Worm (Caenorhabditis elegans) whole organism, early embryonic: ENCODE results near the gene F11D11.22.

ENCODE experiments used
- B0310.2 ChIP-seq: sonication (generic microtip); optimal IDR thresholded peaks from 2 replicates; lab custom pipeline; 2016; ENCODE audit warnings: mild to moderate bottlenecking, missing genetic modification characterization, missing compliant biosample characterization
- F13C5.2 ChIP-seq: sonication (generic microtip); optimal IDR thresholded peaks from 2 replicates; lab custom pipeline; 2017; ENCODE audit warnings: mild to moderate bottlenecking, missing genetic modification characterization, inconsistent platforms, missing compliant biosample characterization
- aly-1 ChIP-seq: sonication (generic microtip); optimal IDR thresholded peaks from 2 replicates; lab custom pipeline; 2016; ENCODE audit warnings: missing genetic modification characterization, missing compliant biosample characterization
- ama-1 ChIP-seq: fragments of 150-350 bp; optimal IDR thresholded peaks from 2 replicates; lab custom pipeline; 2014
- ceh-13 ChIP-seq: fragments of 200-800 bp; sonication (Bioruptor generic); optimal IDR thresholded peaks from 2 replicates; lab custom pipeline; 2018; ENCODE audit warnings: mild to moderate bottlenecking, missing genetic modification characterization, missing compliant biosample characterization
- ceh-36 ChIP-seq: sonication (generic microtip); optimal IDR thresholded peaks from 2 replicates; lab custom pipeline; 2016; ENCODE audit warnings: missing genetic modification characterization, inconsistent platforms, missing compliant biosample characterization
- flt-1 ChIP-seq: fragments of 200-800 bp; sonication (Bioruptor generic); IDR thresholded peaks from 2 replicates; pipeline ENCODE4 v1.3.6; 2022; ENCODE audit warnings: missing genetic modification characterization, missing compliant biosample characterization
- hmg-4 ChIP-seq: fragments of 200-800 bp; sonication (Bioruptor generic); optimal IDR thresholded peaks from 2 replicates; lab custom pipeline; 2018; ENCODE audit warnings: mild to moderate bottlenecking, missing genetic modification characterization, missing compliant biosample characterization
- hnd-1 ChIP-seq: sonication (generic microtip); optimal IDR thresholded peaks from 2 replicates; lab custom pipeline; 2016; ENCODE audit warnings: missing genetic modification characterization, missing compliant biosample characterization
- pes-1 ChIP-seq: fragments of 200-800 bp; sonication (Bioruptor generic); IDR thresholded peaks from 2 replicates; pipeline ENCODE4 v1.3.6; 2022; ENCODE audit warnings: missing genetic modification reagents, missing genetic modification characterization, missing compliant biosample characterization
- scrt-1 ChIP-seq: fragments of 200-800 bp; sonication (Bioruptor generic); IDR thresholded peaks from 2 replicates; pipeline ENCODE4 v1.3.6; 2022; ENCODE audit warnings: missing genetic modification characterization, missing compliant biosample characterization
- sea-1 ChIP-seq: fragments of 200-800 bp; sonication (Bioruptor generic); conservative IDR thresholded peaks from 2 replicates; pipeline ENCODE4 v1.3.6; 2022; ENCODE audit warnings: missing genetic modification characterization, missing compliant biosample characterization
- tra-4 ChIP-seq: sonication (generic microtip); optimal IDR thresholded peaks from 2 replicates; lab custom pipeline; 2017; ENCODE audit warnings: missing genetic modification characterization, missing compliant biosample characterization

F11D11.22 gene

ce11 chrV:18803260-18803659, 41.1 kb downstream of the F11D11.22 start, which contains the start of gene C54E10.10:
Gene C54E10.10 (minus strand): TSS chrV:18803360.
- no peak for TF ChIP-seq F13C5.2 (tag; lab: Kevin White, UChicago)

ce11 chrV:18806409-18806808, 44.3 kb downstream of the F11D11.22 start, which contains the start of gene sri-10:
Gene sri-10 (minus strand): TSS chrV:18806509.
- TF ChIP-seq hnd-1 (tag; lab: Kevin White, UChicago) (no peak), sea-1 (GFP tag; lab: Robert Waterston, UW) (no peak), pes-1 (GFP tag; lab: Robert Waterston, UW) (no peak), flt-1 (no peak), scrt-1 (GFP tag; lab: Robert Waterston, UW) (no peak), aly-1 (no peak), B0310.2 (no peak)

- no peak for TF ChIP-seq tra-4 (tag; lab: Kevin White, UChicago)
- peak; percentile 43 for TF ChIP-seq F13C5.2 (tag; lab: Kevin White, UChicago)
These were observed 46.5 kb downstream of the F11D11.22 start, which contains the start of gene C54E10.6 for ce11 chrV:18808621-18809020. Gene C54E10.6 (minus strand): TSS chrV:18808729.

ce11 chrV:18810705-18811104, 48.6 kb downstream of the F11D11.22 start, which contains the start of gene C54E10.3:
Gene C54E10.3 (plus strand): TSS chrV:18811005.
- TF ChIP-seq hnd-1 (tag; lab: Kevin White, UChicago) (no peak), flt-1 (no peak), ceh-13 (GFP tag; lab: Kevin White, UChicago) (no peak), ama-1 (lab: Kevin White, UChicago) (no peak), B0310.2 (no peak), sea-1 (GFP tag; lab: Robert Waterston, UW) (no peak), ceh-36 (tag; lab: Kevin White, UChicago) (no peak)

- TF ChIP-seq pes-1 (GFP tag; lab: Robert Waterston, UW) = no peak
- TF ChIP-seq ceh-36 (tag; lab: Kevin White, UChicago) = no peak
- no peak for TF ChIP-seq scrt-1 (GFP tag; lab: Robert Waterston, UW)
- TF ChIP-seq ama-1 (lab: Kevin White, UChicago) = no peak
- TF ChIP-seq hmg-4 (GFP tag; lab: Kevin White, UChicago) = no peak
These were observed 49.2 kb downstream of the F11D11.22 start, which contains the start of gene C54E10.7 for ce11 chrV:18811360-18811759. Gene C54E10.7 (plus strand): TSS chrV:18811660.
